Fruit fly (Drosophila melanogaster) whole organism, embryonic: ENCODE measurements around the gene CG9471.
A peak's percentile ranks its signal among the peaks of the same experiment; 100 is the strongest.

Experiments
- Atf3 ChIP-seq: fragments of 200-800 bp; sonication (Bioruptor generic); optimal IDR thresholded peaks from 3 replicates; lab custom pipeline; 2016; ENCODE audit warnings: missing biosample characterization, missing genetic modification characterization
- B-H2 ChIP-seq: fragments of 200-800 bp; sonication (Bioruptor generic); optimal IDR thresholded peaks from 2 replicates; lab custom pipeline; 2018; ENCODE audit warnings: missing biosample characterization, mild to moderate bottlenecking, missing genetic modification characterization
- CG1024 ChIP-seq: fragments of 200-800 bp; sonication (Bioruptor generic); IDR thresholded peaks from 2 replicates; pipeline ENCODE4 v1.3.6; 2022; ENCODE audit warnings: missing biosample characterization, missing genetic modification characterization
- CG10565 ChIP-seq: fragments of 200-800 bp; sonication (Bioruptor generic); optimal IDR thresholded peaks from 3 replicates; lab custom pipeline; 2016; ENCODE audit warnings: missing biosample characterization, mild to moderate bottlenecking, missing genetic modification characterization
- CG10979 ChIP-seq: fragments of 200-800 bp; sonication (Bioruptor generic); optimal IDR thresholded peaks from 2 replicates; lab custom pipeline; 2018; ENCODE audit warnings: missing biosample characterization, mild to moderate bottlenecking, missing genetic modification characterization, moderate library complexity
- CG11247 ChIP-seq: fragments of 200-800 bp; sonication (Bioruptor generic); IDR thresholded peaks from 2 replicates; pipeline ENCODE4 v1.3.6; 2022; ENCODE audit warnings: missing biosample characterization, missing genetic modification characterization
- CG11560 ChIP-seq: fragments of 200-800 bp; sonication (Bioruptor generic); IDR thresholded peaks from 3 replicates; pipeline ENCODE4 v1.3.6; 2022; ENCODE audit warnings: missing biosample characterization, missing genetic modification characterization
- CG11695 ChIP-seq: fragments of 200-800 bp; sonication (Bioruptor generic); IDR thresholded peaks from 3 replicates; pipeline ENCODE4 v1.3.6; 2022; ENCODE audit warnings: missing biosample characterization, missing genetic modification characterization
- CG12299 ChIP-seq: fragments of 200-800 bp; sonication (Bioruptor generic); optimal IDR thresholded peaks from 2 replicates; lab custom pipeline; 2018; ENCODE audit warnings: missing biosample characterization, mild to moderate bottlenecking, missing genetic modification characterization
- CG15479 ChIP-seq: fragments of 200-800 bp; sonication (Bioruptor generic); optimal IDR thresholded peaks from 3 replicates; lab custom pipeline; 2019; ENCODE audit warnings: missing biosample characterization, mild to moderate bottlenecking, missing genetic modification characterization, moderate library complexity
- CG16863 ChIP-seq: fragments of 200-800 bp; sonication (Bioruptor generic); optimal IDR thresholded peaks from 3 replicates; lab custom pipeline; 2016; ENCODE audit warnings: missing biosample characterization, missing genetic modification characterization
- CG17385 ChIP-seq: fragments of 200-800 bp; sonication (Bioruptor generic); optimal IDR thresholded peaks from 3 replicates; lab custom pipeline; 2018; ENCODE audit warnings: missing biosample characterization, mild to moderate bottlenecking, missing genetic modification characterization
- CG17568 ChIP-seq: fragments of 200-800 bp; sonication (Bioruptor generic); optimal IDR thresholded peaks from 2 replicates; lab custom pipeline; 2018; ENCODE audit warnings: missing biosample characterization, mild to moderate bottlenecking, missing genetic modification characterization, moderate library complexity
- CG30020 ChIP-seq: fragments of 200-800 bp; optimal IDR thresholded peaks from 2 replicates; lab custom pipeline; 2019; ENCODE audit warnings: missing biosample characterization, mild to moderate bottlenecking, missing genetic modification characterization, moderate library complexity
- CG30431 ChIP-seq: fragments of 200-800 bp; sonication (Bioruptor generic); optimal IDR thresholded peaks from 2 replicates; lab custom pipeline; 2017; ENCODE audit warnings: missing biosample characterization, missing genetic modification characterization
- CG32772 ChIP-seq: fragments of 200-800 bp; sonication (Bioruptor generic); IDR thresholded peaks from 2 replicates; pipeline ENCODE4 v1.3.6; 2022; ENCODE audit warnings: missing biosample characterization, missing genetic modification characterization
- CG3995 ChIP-seq: fragments of 200-800 bp; sonication (Bioruptor generic); optimal IDR thresholded peaks from 3 replicates; lab custom pipeline; 2016; ENCODE audit warnings: missing biosample characterization, missing genetic modification characterization
- CG7372 ChIP-seq: fragments of 200-800 bp; sonication (Bioruptor generic); IDR thresholded peaks from 2 replicates; pipeline ENCODE4 v1.3.6; 2022; ENCODE audit warnings: missing biosample characterization, missing genetic modification characterization
- CG7928 ChIP-seq: fragments of 200-800 bp; sonication (Bioruptor generic); optimal IDR thresholded peaks from 2 replicates; lab custom pipeline; 2017; ENCODE audit warnings: missing biosample characterization, mild to moderate bottlenecking, missing genetic modification characterization
- CG8765 ChIP-seq: fragments of 200-800 bp; sonication (Bioruptor generic); IDR thresholded peaks from 2 replicates; pipeline ENCODE4 v1.3.6; 2022; ENCODE audit warnings: missing biosample characterization, missing genetic modification characterization
- Dfd ChIP-seq, 2 experiments: fragments of >200 bp; optimal IDR thresholded peaks; 2 replicates each; lab custom pipeline; 2017; ENCODE audit warnings: missing biosample characterization in 2 of 2, missing genetic modification characterization in 2 of 2
- Drgx ChIP-seq: fragments of 200-800 bp; sonication (Bioruptor generic); IDR thresholded peaks from 2 replicates; pipeline ENCODE4 v1.3.6; 2022; ENCODE audit warnings: missing biosample characterization, missing genetic modification characterization
- ERR ChIP-seq: fragments of 200-800 bp; sonication (Bioruptor generic); optimal IDR thresholded peaks from 2 replicates; lab custom pipeline; 2016; ENCODE audit warnings: missing biosample characterization, missing genetic modification characterization
- HmgD ChIP-seq: fragments of 200-800 bp; sonication (Bioruptor generic); optimal IDR thresholded peaks from 3 replicates; lab custom pipeline; 2016; ENCODE audit warnings: missing biosample characterization, missing genetic modification characterization
- Mad ChIP-seq: fragments of 200-800 bp; sonication (Bioruptor generic); optimal IDR thresholded peaks from 2 replicates; lab custom pipeline; 2016; ENCODE audit warnings: missing biosample characterization, missing genetic modification characterization
- NC2α ChIP-seq: fragments of 200-800 bp; sonication (Bioruptor generic); optimal IDR thresholded peaks from 2 replicates; lab custom pipeline; 2016; ENCODE audit warnings: missing biosample characterization, missing genetic modification characterization
- NFAT ChIP-seq: fragments of 200-800 bp; sonication (Bioruptor generic); IDR thresholded peaks from 2 replicates; pipeline ENCODE4 v1.3.6; 2022; ENCODE audit warnings: missing biosample characterization, missing genetic modification characterization
- Oli ChIP-seq: fragments of 200-800 bp; sonication (Bioruptor generic); optimal IDR thresholded peaks from 2 replicates; lab custom pipeline; 2018; ENCODE audit warnings: missing biosample characterization, mild to moderate bottlenecking, missing genetic modification characterization, moderate library complexity
- PHDP ChIP-seq: fragments of 200-800 bp; sonication (Bioruptor generic); optimal IDR thresholded peaks from 3 replicates; lab custom pipeline; 2018; ENCODE audit warnings: missing biosample characterization, mild to moderate bottlenecking, missing genetic modification characterization, moderate library complexity
- Ravus ChIP-seq: fragments of 200-800 bp; sonication (Bioruptor generic); IDR thresholded peaks from 2 replicates; pipeline ENCODE4 v1.3.6; 2022; ENCODE audit warnings: missing biosample characterization, missing genetic modification characterization
- Scr ChIP-seq: fragments of 200-800 bp; sonication (Bioruptor generic); IDR thresholded peaks from 2 replicates; pipeline ENCODE4 v1.3.6; 2022; ENCODE audit warnings: missing biosample characterization, missing genetic modification characterization; ENCODE audit not compliant: partially characterized antibody
- YL-1 ChIP-seq: fragments of 200-800 bp; sonication (Bioruptor generic); optimal IDR thresholded peaks from 3 replicates; lab custom pipeline; 2017; ENCODE audit warnings: missing biosample characterization, mild to moderate bottlenecking, missing genetic modification characterization
- chinmo ChIP-seq: fragments of 200-800 bp; sonication (Bioruptor generic); IDR thresholded peaks from 4 replicates; pipeline ENCODE4 v1.3.6; 2022; ENCODE audit warnings: missing biosample characterization, missing genetic modification characterization; ENCODE audit not compliant: partially characterized antibody
- chm ChIP-seq: fragments of 200-800 bp; sonication (Bioruptor generic); IDR thresholded peaks from 2 replicates; pipeline ENCODE4 v1.3.6; 2022; ENCODE audit warnings: missing biosample characterization, missing genetic modification characterization
- crol ChIP-seq: fragments of 200-800 bp; sonication (Bioruptor generic); IDR thresholded peaks from 2 replicates; pipeline ENCODE4 v1.3.6; 2022; ENCODE audit warnings: missing biosample characterization, missing genetic modification characterization
- disco-r ChIP-seq: fragments of 200-800 bp; sonication (Bioruptor generic); optimal IDR thresholded peaks from 2 replicates; lab custom pipeline; 2016; ENCODE audit warnings: missing biosample characterization, missing genetic modification characterization
- dmrt99B ChIP-seq: fragments of 200-800 bp; sonication (Bioruptor generic); optimal IDR thresholded peaks from 2 replicates; lab custom pipeline; 2018; ENCODE audit warnings: missing biosample characterization, mild to moderate bottlenecking, missing genetic modification characterization, moderate library complexity
- fd102C ChIP-seq: fragments of 200-800 bp; sonication (Bioruptor generic); optimal IDR thresholded peaks from 2 replicates; lab custom pipeline; 2018; ENCODE audit warnings: missing biosample characterization, mild to moderate bottlenecking, missing genetic modification characterization, moderate library complexity
- gcm ChIP-seq: fragments of 200-800 bp; sonication (Bioruptor generic); optimal IDR thresholded peaks from 2 replicates; lab custom pipeline; 2019; ENCODE audit warnings: missing biosample characterization, mild to moderate bottlenecking, missing genetic modification characterization, moderate library complexity
- gem ChIP-seq: fragments of 200-800 bp; sonication (Bioruptor generic); optimal IDR thresholded peaks from 2 replicates; lab custom pipeline; 2019; ENCODE audit warnings: missing biosample characterization, mild to moderate bottlenecking, missing genetic modification characterization, moderate library complexity
- grau ChIP-seq: fragments of 200-800 bp; optimal IDR thresholded peaks from 3 replicates; lab custom pipeline; 2019; ENCODE audit warnings: missing biosample characterization, mild to moderate bottlenecking, missing genetic modification characterization, moderate library complexity
- nom ChIP-seq: fragments of 200-800 bp; sonication (Bioruptor generic); optimal IDR thresholded peaks from 2 replicates; lab custom pipeline; 2017; ENCODE audit warnings: missing biosample characterization, missing genetic modification characterization, mild to moderate bottlenecking, moderate library complexity, missing genetic modification reagents
- phol ChIP-seq: fragments of 200-800 bp; sonication (Bioruptor generic); optimal IDR thresholded peaks from 3 replicates; lab custom pipeline; 2018; ENCODE audit warnings: missing biosample characterization, mild to moderate bottlenecking, missing genetic modification characterization, moderate library complexity
- slp2 ChIP-seq: fragments of 200-800 bp; sonication (Bioruptor generic); optimal IDR thresholded peaks from 2 replicates; lab custom pipeline; 2016; ENCODE audit warnings: missing biosample characterization, missing genetic modification characterization
- so ChIP-seq: fragments of 200-800 bp; sonication (Bioruptor generic); IDR thresholded peaks from 3 replicates; pipeline ENCODE4 v1.3.6; 2022; ENCODE audit warnings: missing biosample characterization, missing genetic modification characterization
- ssp ChIP-seq: fragments of 200-800 bp; sonication (Bioruptor generic); IDR thresholded peaks from 2 replicates; pipeline ENCODE4 v1.3.6; 2022; ENCODE audit warnings: missing biosample characterization, missing genetic modification characterization
- tap ChIP-seq: fragments of 200-800 bp; optimal IDR thresholded peaks from 3 replicates; lab custom pipeline; 2019; ENCODE audit warnings: missing biosample characterization, mild to moderate bottlenecking, missing genetic modification characterization, moderate library complexity
- ttk ChIP-seq: fragments of 200-800 bp; sonication (Bioruptor generic); IDR thresholded peaks from 2 replicates; pipeline ENCODE4 v2.1.2; 2022; ENCODE audit warnings: missing biosample characterization, missing genetic modification characterization
- vnd ChIP-seq: fragments of 200-800 bp; sonication (Bioruptor generic); IDR thresholded peaks from 3 replicates; pipeline ENCODE4 v1.3.6; 2022; ENCODE audit warnings: missing biosample characterization, missing genetic modification characterization; ENCODE audit not compliant: partially characterized antibody

Gene CG9471

dm6 chr3R:9759360-9760191 lies 11.8 kb downstream of the CG9471 start, which contains the start of gene Mpi (continued):
- TF ChIP-seq disco-r: no peak
- no peak for TF ChIP-seq Oli (tag; lab: Kevin White, UChicago)
- TF ChIP-seq HmgD (GFP tag; lab: Kevin White, UChicago): no peak
- TF ChIP-seq CG7372 (GFP tag; lab: Robert Waterston, UW): no peak
- TF ChIP-seq CG16863 (GFP tag; lab: Kevin White, UChicago): no peak
- TF ChIP-seq vnd: no peak
- no peak for TF ChIP-seq Drgx
- TF ChIP-seq ttk (GFP tag; lab: Robert Waterston, UW): no peak
- TF ChIP-seq Mad (GFP tag; lab: Kevin White, UChicago): no peak
- TF ChIP-seq CG11695: no peak
- TF ChIP-seq dmrt99B (tag; lab: Kevin White, UChicago): no peak
- no peak for TF ChIP-seq CG7928 (GFP tag; lab: Kevin White, UChicago)
- 0 out of 3 replicates have a peak, but pooled peaks have one; percentile 30 for TF ChIP-seq so (GFP tag; lab: Robert Waterston, UW)
- no peak for TF ChIP-seq nom (GFP tag; lab: Kevin White, UChicago)
- TF ChIP-seq B-H2 (GFP tag; lab: Kevin White, UChicago): peak; percentile 36
- 0 out of 2 replicates have a peak, but pooled peaks have one; percentile 17 for TF ChIP-seq CG11247 (GFP tag; lab: Robert Waterston, UW)
- no peak for TF ChIP-seq Atf3 (GFP tag; lab: Kevin White, UChicago)
- peak; percentile 51 for TF ChIP-seq phol (tag; lab: Kevin White, UChicago)
- TF ChIP-seq Ravus (GFP tag; lab: Robert Waterston, UW): no peak
- TF ChIP-seq grau: no peak
- TF ChIP-seq gem: no peak
- no peak for TF ChIP-seq CG10565 (GFP tag; lab: Kevin White, UChicago)
- TF ChIP-seq CG8765 (GFP tag; lab: Robert Waterston, UW): no peak
- peak; percentile 82 for TF ChIP-seq CG3995 (GFP tag; lab: Kevin White, UChicago)
- 0 out of 4 replicates have a peak, but pooled peaks have one; percentile 32 for TF ChIP-seq chinmo (GFP tag; lab: Robert Waterston, UW)
- TF ChIP-seq ERR (GFP tag; lab: Kevin White, UChicago): peak; percentile 97
- 0 out of 2 replicates have a peak, but pooled peaks have one; percentile 10 for TF ChIP-seq NFAT (GFP tag; lab: Robert Waterston, UW)
- TF ChIP-seq chm (GFP tag; lab: Robert Waterston, UW): 0 out of 2 replicates have a peak, but pooled peaks have one; percentile 14
- no peak for TF ChIP-seq gcm (GFP tag; lab: Kevin White, UChicago)
- TF ChIP-seq CG1024 (GFP tag; lab: Robert Waterston, UW): no peak
- no peak for TF ChIP-seq PHDP (tag; lab: Kevin White, UChicago)
- peak; percentile 70 for TF ChIP-seq CG30020 (tag; lab: Kevin White, UChicago)
- no peak for TF ChIP-seq fd102C (GFP tag; lab: Kevin White, UChicago)
- TF ChIP-seq CG11560 (tag; lab: Robert Waterston, UW): no peak
- TF ChIP-seq tap (tag; lab: Kevin White, UChicago): no peak
- peak; percentile 66 for TF ChIP-seq Scr (GFP tag; lab: Robert Waterston, UW)
- TF ChIP-seq Dfd (GFP tag; optimal IDR thresholded peaks at IDR 0.05; lab: Kevin White, UChicago): no peak
- peak; percentile 40 for TF ChIP-seq CG17385 (GFP tag; lab: Kevin White, UChicago)
- peak; percentile 16; the same call in 1 of the 2 replicates for TF ChIP-seq ssp (GFP tag; lab: Robert Waterston, UW)
- TF ChIP-seq CG12299 (tag; lab: Kevin White, UChicago): peak; percentile 36
- TF ChIP-seq slp2 (GFP tag; lab: Kevin White, UChicago): no peak
- no peak for TF ChIP-seq CG17568 (GFP tag; lab: Kevin White, UChicago)
- TF ChIP-seq NC2α (GFP tag; lab: Kevin White, UChicago): no peak
- TF ChIP-seq CG15479 (GFP tag; lab: Kevin White, UChicago): no peak
- peak; percentile 88 for TF ChIP-seq YL-1
- TF ChIP-seq CG32772 (GFP tag; lab: Robert Waterston, UW): no peak
- no peak for TF ChIP-seq crol (GFP tag; lab: Robert Waterston, UW)
- no peak for TF ChIP-seq CG30431 (GFP tag; lab: Kevin White, UChicago)
- TF ChIP-seq CG10979 (tag; lab: Kevin White, UChicago): peak; percentile 44
